Fruit fly (Drosophila melanogaster) whole organism, prepupa: ENCODE measurements around the gene Rab9Fa.

Experiments used
- Blimp-1 ChIP-seq: fragments of 200-800 bp; sonication (Bioruptor generic); optimal IDR thresholded peaks from 3 replicates; lab custom pipeline; 2017; ENCODE audit warnings: missing biosample characterization, missing genetic modification characterization, mild to moderate bottlenecking, moderate library complexity, missing genetic modification reagents
- CG10631 ChIP-seq: fragments of 200-800 bp; sonication (Bioruptor generic); optimal IDR thresholded peaks from 2 replicates; lab custom pipeline; 2016; ENCODE audit warnings: missing biosample characterization, missing genetic modification characterization
- CG10669 ChIP-seq: fragments of 200-800 bp; sonication (Bioruptor generic); optimal IDR thresholded peaks from 3 replicates; lab custom pipeline; 2018; ENCODE audit warnings: missing biosample characterization, mild to moderate bottlenecking, missing genetic modification characterization, moderate library complexity
- CG11762 ChIP-seq: fragments of 200-800 bp; sonication (Bioruptor generic); optimal IDR thresholded peaks from 3 replicates; lab custom pipeline; 2016; ENCODE audit warnings: missing biosample characterization, missing genetic modification characterization; ENCODE audit not compliant: insufficient read depth
- CG11902 ChIP-seq: fragments of 200-800 bp; sonication (Bioruptor generic); optimal IDR thresholded peaks from 3 replicates; lab custom pipeline; 2016; ENCODE audit warnings: missing biosample characterization, missing genetic modification characterization
- CG1621 ChIP-seq: fragments of 200-800 bp; sonication (Bioruptor generic); optimal IDR thresholded peaks from 3 replicates; lab custom pipeline; 2018; ENCODE audit warnings: missing biosample characterization, mild to moderate bottlenecking, missing genetic modification characterization
- CG16779 ChIP-seq: fragments of 200-800 bp; sonication (Bioruptor generic); optimal IDR thresholded peaks from 3 replicates; lab custom pipeline; 2017; ENCODE audit warnings: missing biosample characterization, mild to moderate bottlenecking, missing genetic modification characterization
- CG3032 ChIP-seq: fragments of 200-800 bp; optimal IDR thresholded peaks from 2 replicates; lab custom pipeline; 2019; ENCODE audit warnings: missing biosample characterization, mild to moderate bottlenecking, missing genetic modification characterization, moderate library complexity
- CG31627 ChIP-seq: fragments of 200-800 bp; sonication (Bioruptor generic); optimal IDR thresholded peaks from 3 replicates; lab custom pipeline; 2016; ENCODE audit warnings: missing biosample characterization, missing genetic modification characterization
- CG34406 ChIP-seq: fragments of 200-800 bp; sonication (Bioruptor generic); optimal IDR thresholded peaks from 3 replicates; lab custom pipeline; 2016; ENCODE audit warnings: missing biosample characterization, missing genetic modification characterization
- CG3919 ChIP-seq: fragments of 200-800 bp; sonication (Bioruptor generic); optimal IDR thresholded peaks from 3 replicates; lab custom pipeline; 2016; ENCODE audit warnings: missing biosample characterization, missing genetic modification characterization
- CG4318 ChIP-seq: fragments of 200-800 bp; sonication (Bioruptor generic); optimal IDR thresholded peaks from 3 replicates; lab custom pipeline; 2017; ENCODE audit warnings: missing biosample characterization, mild to moderate bottlenecking, missing genetic modification characterization
- CG6163 ChIP-seq: fragments of 200-800 bp; sonication (Bioruptor generic); IDR thresholded peaks from 3 replicates; pipeline ENCODE4 v1.3.6; 2022; ENCODE audit warnings: missing biosample characterization, missing genetic modification characterization
- CG6792 ChIP-seq: fragments of 200-800 bp; sonication (Bioruptor generic); optimal IDR thresholded peaks from 3 replicates; lab custom pipeline; 2016; ENCODE audit warnings: missing biosample characterization, missing genetic modification characterization
- CG6808 ChIP-seq: fragments of 200-800 bp; sonication (Bioruptor generic); optimal IDR thresholded peaks from 3 replicates; lab custom pipeline; 2017; ENCODE audit warnings: missing biosample characterization, missing genetic modification characterization, mild to moderate bottlenecking, moderate library complexity, missing genetic modification reagents
- CG7368 ChIP-seq: fragments of 200-800 bp; sonication (Bioruptor generic); optimal IDR thresholded peaks from 3 replicates; lab custom pipeline; 2016; ENCODE audit warnings: missing biosample characterization, missing genetic modification characterization
- CG8119 ChIP-seq: fragments of 200-800 bp; sonication (Bioruptor generic); IDR thresholded peaks from 3 replicates; pipeline ENCODE4 v1.3.6; 2022; ENCODE audit warnings: missing biosample characterization, missing genetic modification characterization
- CG8319 ChIP-seq: fragments of 200-800 bp; sonication (Bioruptor generic); optimal IDR thresholded peaks from 3 replicates; lab custom pipeline; 2016; ENCODE audit warnings: missing biosample characterization, missing genetic modification characterization
- CG8632 ChIP-seq: fragments of 200-800 bp; sonication (Bioruptor generic); optimal IDR thresholded peaks from 3 replicates; lab custom pipeline; 2016; ENCODE audit warnings: missing biosample characterization, missing genetic modification characterization
- CG9139 ChIP-seq: fragments of 200-800 bp; sonication (Bioruptor generic); optimal IDR thresholded peaks from 3 replicates; lab custom pipeline; 2017; ENCODE audit warnings: missing biosample characterization, mild to moderate bottlenecking, missing genetic modification characterization
- Eip75B ChIP-seq: fragments of 200-800 bp; sonication (Bioruptor generic); optimal IDR thresholded peaks from 3 replicates; lab custom pipeline; 2016; ENCODE audit warnings: missing biosample characterization, missing genetic modification characterization
- Eip78C ChIP-seq: fragments of 200-800 bp; sonication (Bioruptor generic); peaks from one replicate; lab custom pipeline; 2016; ENCODE audit warnings: missing biosample characterization, missing genetic modification characterization
- Eip93F ChIP-seq: fragments of 200-800 bp; sonication (Bioruptor generic); optimal IDR thresholded peaks from 2 replicates; lab custom pipeline; 2016; ENCODE audit warnings: missing biosample characterization, mild to moderate bottlenecking, missing genetic modification characterization
- Ets21C ChIP-seq: fragments of 200-800 bp; sonication (Bioruptor generic); optimal IDR thresholded peaks from 3 replicates; lab custom pipeline; 2016; ENCODE audit warnings: missing biosample characterization, missing genetic modification characterization
- Ets96B ChIP-seq: fragments of 200-800 bp; optimal IDR thresholded peaks from 2 replicates; lab custom pipeline; 2019; ENCODE audit warnings: missing biosample characterization, mild to moderate bottlenecking, missing genetic modification characterization, moderate library complexity
- Gug ChIP-seq: fragments of 200-800 bp; sonication (Bioruptor generic); IDR thresholded peaks from 2 replicates; pipeline ENCODE4 v1.3.6; 2022; ENCODE audit warnings: missing biosample characterization, missing genetic modification characterization
- Hr39 ChIP-seq: fragments of 200-800 bp; sonication (Bioruptor generic); optimal IDR thresholded peaks from 2 replicates; lab custom pipeline; 2016; ENCODE audit warnings: missing biosample characterization, missing genetic modification characterization
- Hr4 ChIP-seq: fragments of 200-800 bp; sonication (Bioruptor generic); optimal IDR thresholded peaks from 3 replicates; lab custom pipeline; 2016; ENCODE audit warnings: missing biosample characterization, missing genetic modification characterization
- Lpt ChIP-seq: fragments of 200-800 bp; sonication (Bioruptor generic); optimal IDR thresholded peaks from 3 replicates; lab custom pipeline; 2016; ENCODE audit warnings: missing biosample characterization, missing genetic modification characterization
- OdsH ChIP-seq: fragments of 200-800 bp; sonication (Bioruptor generic); optimal IDR thresholded peaks from 3 replicates; lab custom pipeline; 2016; ENCODE audit warnings: missing biosample characterization, missing genetic modification characterization
- Sox102F ChIP-seq: fragments of 200-800 bp; sonication (Bioruptor generic); optimal IDR thresholded peaks from 2 replicates; lab custom pipeline; 2016; ENCODE audit warnings: missing biosample characterization, mild to moderate bottlenecking, missing genetic modification characterization
- Sox14 ChIP-seq: fragments of 200-800 bp; sonication (Bioruptor generic); optimal IDR thresholded peaks from 3 replicates; lab custom pipeline; 2016; ENCODE audit warnings: missing biosample characterization, missing genetic modification characterization
- Sox15 ChIP-seq: fragments of 200-800 bp; sonication (Bioruptor generic); optimal IDR thresholded peaks from 3 replicates; lab custom pipeline; 2016; ENCODE audit warnings: missing biosample characterization, missing genetic modification characterization
- achi ChIP-seq: fragments of 200-800 bp; sonication (Bioruptor generic); optimal IDR thresholded peaks from 3 replicates; lab custom pipeline; 2016; ENCODE audit warnings: missing biosample characterization, missing genetic modification characterization
- acj6 ChIP-seq: fragments of 200-800 bp; sonication (Bioruptor generic); optimal IDR thresholded peaks from 3 replicates; lab custom pipeline; 2016; ENCODE audit warnings: missing biosample characterization, missing genetic modification characterization
- cyc ChIP-seq: fragments of 200-800 bp; sonication (Bioruptor generic); optimal IDR thresholded peaks from 3 replicates; lab custom pipeline; 2016; ENCODE audit warnings: missing biosample characterization, missing genetic modification characterization
- dac ChIP-seq: fragments of 200-800 bp; sonication (Bioruptor generic); optimal IDR thresholded peaks from 2 replicates; lab custom pipeline; 2017; ENCODE audit warnings: missing biosample characterization, mild to moderate bottlenecking, missing genetic modification characterization
- dsx ChIP-seq: fragments of 200-800 bp; optimal IDR thresholded peaks from 3 replicates; lab custom pipeline; 2019; ENCODE audit warnings: missing biosample characterization, mild to moderate bottlenecking, missing genetic modification characterization, moderate library complexity; ENCODE audit not compliant: poor library complexity, severe bottlenecking
- eg ChIP-seq: fragments of 200-800 bp; sonication (Bioruptor generic); IDR thresholded peaks from 3 replicates; pipeline ENCODE4 v1.3.6; 2022; ENCODE audit warnings: missing biosample characterization, missing genetic modification characterization
- esn ChIP-seq: fragments of 200-800 bp; sonication (Bioruptor generic); optimal IDR thresholded peaks from 2 replicates; lab custom pipeline; 2016; ENCODE audit warnings: missing biosample characterization, mild to moderate bottlenecking, missing genetic modification characterization, moderate library complexity
- fd85E ChIP-seq: fragments of 200-800 bp; sonication (Bioruptor generic); optimal IDR thresholded peaks from 3 replicates; lab custom pipeline; 2016; ENCODE audit warnings: missing biosample characterization, missing genetic modification characterization
- fkh ChIP-seq: fragments of 200-800 bp; sonication (Bioruptor generic); optimal IDR thresholded peaks from 3 replicates; lab custom pipeline; 2017; ENCODE audit warnings: missing biosample characterization, mild to moderate bottlenecking, missing genetic modification characterization, moderate library complexity
- lz ChIP-seq: fragments of 200-800 bp; sonication (Bioruptor generic); optimal IDR thresholded peaks from 3 replicates; lab custom pipeline; 2016; ENCODE audit warnings: missing biosample characterization, missing genetic modification characterization
- net ChIP-seq: fragments of 200-800 bp; sonication (Bioruptor generic); optimal IDR thresholded peaks from 3 replicates; lab custom pipeline; 2016; ENCODE audit warnings: missing biosample characterization, missing genetic modification characterization
- pdm3 ChIP-seq: fragments of 200-800 bp; sonication (Bioruptor generic); optimal IDR thresholded peaks from 3 replicates; lab custom pipeline; 2016; ENCODE audit warnings: missing biosample characterization, missing genetic modification characterization
- salr ChIP-seq, 2 experiments: fragments of 200-800 bp; sonication (Bioruptor generic); optimal IDR thresholded peaks; 3 replicates each; lab custom pipeline; 2016 to 2018; ENCODE audit warnings: missing biosample characterization in 2 of 2, missing genetic modification characterization in 2 of 2, mild to moderate bottlenecking in 1 of 2
- spab ChIP-seq: fragments of 200-800 bp; sonication (Bioruptor generic); optimal IDR thresholded peaks from 2 replicates; lab custom pipeline; 2017; ENCODE audit warnings: missing biosample characterization, mild to moderate bottlenecking, missing genetic modification characterization, missing genetic modification reagents
- svp ChIP-seq: fragments of 200-800 bp; sonication (Bioruptor generic); peaks from one replicate; lab custom pipeline; 2016; ENCODE audit warnings: missing biosample characterization, missing genetic modification characterization
- topi ChIP-seq: fragments of 200-800 bp; sonication (Bioruptor generic); optimal IDR thresholded peaks from 3 replicates; lab custom pipeline; 2016; ENCODE audit warnings: missing biosample characterization, missing genetic modification characterization
- vri ChIP-seq: fragments of 200-800 bp; sonication (Bioruptor generic); optimal IDR thresholded peaks from 3 replicates; lab custom pipeline; 2016; ENCODE audit warnings: missing biosample characterization, mild to moderate bottlenecking, missing genetic modification characterization

Gene Rab9Fa

DNA sequence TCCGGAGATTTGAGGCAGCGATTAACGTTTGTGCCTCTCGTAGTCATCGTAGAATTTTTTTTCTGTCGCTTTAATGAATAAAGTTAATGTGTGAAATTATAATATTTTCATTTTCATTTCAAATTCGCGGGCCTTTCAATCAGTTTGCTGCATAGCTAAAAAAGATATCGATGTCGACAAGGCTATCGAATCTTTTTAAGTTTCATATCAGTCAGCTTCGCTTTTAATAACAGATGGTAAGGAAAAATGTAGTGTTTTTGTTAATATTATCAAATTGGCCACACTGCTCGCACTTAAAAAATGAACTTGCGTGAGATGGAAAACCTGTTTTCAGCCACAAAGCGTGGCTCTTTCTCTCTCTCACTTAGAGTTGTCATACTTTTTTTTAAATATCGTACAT is 21.2 kb downstream of the Rab9Fa start:
- TF ChIP-seq Eip78C (peak; percentile 11), Ets21C (GFP tag; lab: Kevin White, UChicago) (no peak)

DNA sequence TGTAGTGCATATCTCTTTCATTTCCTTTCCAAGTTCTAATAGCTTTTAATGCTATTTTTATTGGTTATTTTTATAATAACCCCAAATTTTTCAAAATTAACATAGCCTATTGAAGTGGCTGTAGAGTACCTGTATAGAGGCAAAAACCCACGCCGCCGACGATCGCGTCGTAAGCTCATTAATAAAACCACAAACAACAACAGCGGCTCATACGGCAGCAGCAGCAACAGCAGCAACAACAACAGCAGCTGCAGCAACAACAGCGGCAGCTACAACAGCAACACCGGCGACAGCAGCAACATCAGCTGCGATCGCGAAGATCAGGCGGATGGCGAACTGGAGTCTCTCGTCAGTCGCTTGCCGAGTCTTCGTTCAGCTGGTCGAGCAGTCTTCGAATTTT is 23.7 kb downstream of the Rab9Fa start, which contains the start of gene CG2145:
TSS of gene CG2145 (plus strand) at position 290 of the 400 bp plus-strand sequence.
- TF ChIP-seq OdsH (GFP tag; lab: Kevin White, UChicago), result peak; percentile 14
- no peak for TF ChIP-seq achi
- no peak for TF ChIP-seq CG7368 (GFP tag; lab: Kevin White, UChicago)
- peak; percentile 23 for TF ChIP-seq CG10669 (GFP tag; lab: Kevin White, UChicago)
- no peak for TF ChIP-seq CG6808
- TF ChIP-seq CG4318 (GFP tag; lab: Kevin White, UChicago), result no peak
- TF ChIP-seq dsx (GFP tag; lab: Kevin White, UChicago), result peak; percentile 39
- peak; percentile 85 for TF ChIP-seq svp
- TF ChIP-seq Lpt (GFP tag; lab: Kevin White, UChicago), result no peak
- TF ChIP-seq esn (GFP tag; lab: Kevin White, UChicago), result peak; percentile 49
- peak; percentile 35 for TF ChIP-seq CG16779 (tag; lab: Kevin White, UChicago)
- TF ChIP-seq CG6163 (GFP tag; lab: Robert Waterston, UW), result peak; percentile 88
- peak; percentile 26 for TF ChIP-seq Eip75B (GFP tag; lab: Kevin White, UChicago)
- peak; percentile 2 for TF ChIP-seq CG31627 (GFP tag; lab: Kevin White, UChicago)
- TF ChIP-seq Blimp-1 (GFP tag; lab: Kevin White, UChicago), result no peak
- TF ChIP-seq fkh (GFP tag; lab: Kevin White, UChicago), result no peak
- TF ChIP-seq CG34406 (GFP tag; lab: Kevin White, UChicago), result peak; percentile 1
- peak; percentile 34 for TF ChIP-seq CG8632 (GFP tag; lab: Kevin White, UChicago)
- peak; percentile 41; the same call in 1 of the 2 replicates for TF ChIP-seq Gug (GFP tag; lab: Robert Waterston, UW)
- peak; percentile 87 for TF ChIP-seq fd85E (GFP tag; lab: Kevin White, UChicago)
- TF ChIP-seq spab, result no peak
- no peak for TF ChIP-seq CG11902
- TF ChIP-seq eg, result peak; percentile 74; the same call in 1 of the 3 replicates
- TF ChIP-seq topi (GFP tag; lab: Kevin White, UChicago), result peak; percentile 56
- no peak for TF ChIP-seq Sox15 (GFP tag; lab: Kevin White, UChicago)
- TF ChIP-seq salr (GFP tag; optimal IDR thresholded peaks at IDR 0.05; lab: Kevin White, UChicago), result no peak
- peak; percentile 75 for TF ChIP-seq CG3919
- peak; percentile 13 for TF ChIP-seq Hr39 (GFP tag; lab: Kevin White, UChicago)
- peak; percentile 4 for TF ChIP-seq CG10631 (GFP tag; lab: Kevin White, UChicago)
- peak; percentile 30 for TF ChIP-seq lz (GFP tag; lab: Kevin White, UChicago)
- TF ChIP-seq CG8119 (GFP tag; lab: Robert Waterston, UW), result peak; percentile 31; the same call in 1 of the 3 replicates
- TF ChIP-seq dac (GFP tag; lab: Kevin White, UChicago), result no peak
- no peak for TF ChIP-seq Sox14
- peak; percentile 56 for TF ChIP-seq vri (GFP tag; lab: Kevin White, UChicago)
- no peak for TF ChIP-seq CG9139 (GFP tag; lab: Kevin White, UChicago)
- TF ChIP-seq CG6792, result peak; percentile 38
- peak; percentile 85 for TF ChIP-seq Eip93F (GFP tag; lab: Kevin White, UChicago)
- peak; percentile 71 for TF ChIP-seq Eip78C
- no peak for TF ChIP-seq acj6 (GFP tag; lab: Kevin White, UChicago)
- TF ChIP-seq Ets21C (GFP tag; lab: Kevin White, UChicago), result peak; percentile 17
- TF ChIP-seq CG3032, result peak; percentile 9
- TF ChIP-seq Ets96B, result peak; percentile 25
- TF ChIP-seq net (GFP tag; lab: Kevin White, UChicago), result peak; percentile 38
- peak; percentile 48 for TF ChIP-seq pdm3 (GFP tag; lab: Kevin White, UChicago)
- no peak for TF ChIP-seq CG8319 (GFP tag; lab: Kevin White, UChicago)
- peak; percentile 78 for TF ChIP-seq Sox102F (GFP tag; lab: Kevin White, UChicago)
- peak; percentile 19 for TF ChIP-seq cyc (GFP tag; lab: Kevin White, UChicago)
- TF ChIP-seq Hr4 (GFP tag; lab: Kevin White, UChicago), result peak; percentile 22
- peak; percentile 12 for TF ChIP-seq CG1621 (tag; lab: Kevin White, UChicago)
- no peak for TF ChIP-seq CG11762 (GFP tag; lab: Kevin White, UChicago)
